Worm (Caenorhabditis elegans) whole organism, early embryonic: ENCODE data around the gene tat-6.

Experiments used
- B0310.2 ChIP-seq: sonication (generic microtip); optimal IDR thresholded peaks from 2 replicates; lab custom pipeline; 2016; ENCODE audit warnings: mild to moderate bottlenecking, missing genetic modification characterization, missing compliant biosample characterization
- F13C5.2 ChIP-seq: sonication (generic microtip); optimal IDR thresholded peaks from 2 replicates; lab custom pipeline; 2017; ENCODE audit warnings: mild to moderate bottlenecking, missing genetic modification characterization, inconsistent platforms, missing compliant biosample characterization
- aly-1 ChIP-seq: sonication (generic microtip); optimal IDR thresholded peaks from 2 replicates; lab custom pipeline; 2016; ENCODE audit warnings: missing genetic modification characterization, missing compliant biosample characterization
- ama-1 ChIP-seq: fragments of 150-350 bp; optimal IDR thresholded peaks from 2 replicates; lab custom pipeline; 2014
- ceh-13 ChIP-seq: fragments of 200-800 bp; sonication (Bioruptor generic); optimal IDR thresholded peaks from 2 replicates; lab custom pipeline; 2018; ENCODE audit warnings: mild to moderate bottlenecking, missing genetic modification characterization, missing compliant biosample characterization
- ceh-36 ChIP-seq: sonication (generic microtip); optimal IDR thresholded peaks from 2 replicates; lab custom pipeline; 2016; ENCODE audit warnings: missing genetic modification characterization, inconsistent platforms, missing compliant biosample characterization
- ets-7 ChIP-seq: sonication (generic microtip); optimal IDR thresholded peaks from 2 replicates; lab custom pipeline; 2016; ENCODE audit warnings: missing genotype, missing genetic modification characterization, missing compliant biosample characterization
- flt-1 ChIP-seq: fragments of 200-800 bp; sonication (Bioruptor generic); IDR thresholded peaks from 2 replicates; pipeline ENCODE4 v1.3.6; 2022; ENCODE audit warnings: missing genetic modification characterization, missing compliant biosample characterization
- hmbx-1 ChIP-seq: sonication (generic microtip); optimal IDR thresholded peaks from 2 replicates; lab custom pipeline; 2016; ENCODE audit warnings: mild to moderate bottlenecking, missing genetic modification characterization, missing compliant biosample characterization
- hmg-4 ChIP-seq: fragments of 200-800 bp; sonication (Bioruptor generic); optimal IDR thresholded peaks from 2 replicates; lab custom pipeline; 2018; ENCODE audit warnings: mild to moderate bottlenecking, missing genetic modification characterization, missing compliant biosample characterization
- hnd-1 ChIP-seq: sonication (generic microtip); optimal IDR thresholded peaks from 2 replicates; lab custom pipeline; 2016; ENCODE audit warnings: missing genetic modification characterization, missing compliant biosample characterization
- pes-1 ChIP-seq: fragments of 200-800 bp; sonication (Bioruptor generic); IDR thresholded peaks from 2 replicates; pipeline ENCODE4 v1.3.6; 2022; ENCODE audit warnings: missing genetic modification reagents, missing genetic modification characterization, missing compliant biosample characterization
- scrt-1 ChIP-seq: fragments of 200-800 bp; sonication (Bioruptor generic); IDR thresholded peaks from 2 replicates; pipeline ENCODE4 v1.3.6; 2022; ENCODE audit warnings: missing genetic modification characterization, missing compliant biosample characterization
- sea-1 ChIP-seq: fragments of 200-800 bp; sonication (Bioruptor generic); conservative IDR thresholded peaks from 2 replicates; pipeline ENCODE4 v1.3.6; 2022; ENCODE audit warnings: missing genetic modification characterization, missing compliant biosample characterization
- tbx-11 ChIP-seq: fragments of 200-800 bp; sonication (Bioruptor generic); IDR thresholded peaks from 2 replicates; pipeline ENCODE4 v1.3.6; 2022; ENCODE audit warnings: missing genetic modification characterization, missing compliant biosample characterization
- tbx-37 ChIP-seq: fragments of 200-800 bp; sonication (Bioruptor generic); conservative IDR thresholded peaks from 2 replicates; pipeline ENCODE4 v1.3.6; 2022; ENCODE audit warnings: missing genetic modification reagents, missing genetic modification characterization, missing compliant biosample characterization
- tra-4 ChIP-seq: sonication (generic microtip); optimal IDR thresholded peaks from 2 replicates; lab custom pipeline; 2017; ENCODE audit warnings: missing genetic modification characterization, missing compliant biosample characterization

tat-6 gene

ce11 chrV:3149910-3150428 lies 21.1 kb downstream of the tat-6 start:
- TF ChIP-seq tbx-37: no peak
- TF ChIP-seq flt-1 (GFP tag; lab: Robert Waterston, UW): no peak
- TF ChIP-seq B0310.2 (tag; lab: Kevin White, UChicago): no peak
- no peak for TF ChIP-seq ceh-13
- TF ChIP-seq tbx-11 (GFP tag; lab: Robert Waterston, UW): no peak
- no peak for TF ChIP-seq F13C5.2 (tag; lab: Kevin White, UChicago)
- TF ChIP-seq aly-1: no peak
- no peak for TF ChIP-seq ets-7 (tag; lab: Kevin White, UChicago)
- no peak for TF ChIP-seq hnd-1
- TF ChIP-seq ceh-36: no peak
- TF ChIP-seq sea-1 (GFP tag; lab: Robert Waterston, UW): no peak
- no peak for TF ChIP-seq scrt-1 (GFP tag; lab: Robert Waterston, UW)
- no peak for TF ChIP-seq tra-4 (tag; lab: Kevin White, UChicago)
- no peak for TF ChIP-seq ama-1
- no peak for TF ChIP-seq hmbx-1 (tag; lab: Kevin White, UChicago)
- TF ChIP-seq hmg-4 (GFP tag; lab: Kevin White, UChicago): no peak
- no peak for TF ChIP-seq pes-1 (GFP tag; lab: Robert Waterston, UW)

DNA sequence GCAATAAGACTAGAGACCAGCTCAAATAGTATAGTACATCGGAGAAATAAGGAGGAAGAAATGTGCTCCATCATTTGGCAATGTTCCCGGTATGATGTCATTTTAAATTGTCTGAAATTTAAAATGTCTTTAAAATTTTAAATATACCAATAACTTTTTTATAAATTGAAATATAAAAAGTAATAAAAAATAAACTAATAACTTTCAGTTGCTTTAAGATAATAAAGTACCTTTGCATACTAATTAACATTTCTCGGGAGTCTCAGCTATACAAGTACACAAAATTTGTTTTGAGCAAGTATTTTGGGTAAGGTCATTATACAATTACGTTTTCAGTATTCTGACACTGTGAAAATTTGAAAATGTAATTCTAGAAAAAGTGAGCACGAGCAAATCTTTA lies 23.0 kb downstream of the tat-6 start, which contains the start of gene srab-6:
TSS of gene srab-6 (minus strand) at position 101 of the 400 bp plus-strand sequence.
- TF ChIP-seq pes-1 (GFP tag; lab: Robert Waterston, UW) (no peak), ets-7 (tag; lab: Kevin White, UChicago) (no peak), tbx-11 (GFP tag; lab: Robert Waterston, UW) (no peak), ceh-13 (no peak), flt-1 (GFP tag; lab: Robert Waterston, UW) (no peak), ceh-36 (no peak), scrt-1 (GFP tag; lab: Robert Waterston, UW) (no peak), sea-1 (GFP tag; lab: Robert Waterston, UW) (no peak), F13C5.2 (tag; lab: Kevin White, UChicago) (no peak), tbx-37 (no peak), aly-1 (no peak), hnd-1 (no peak)

- TF ChIP-seq scrt-1 (GFP tag; lab: Robert Waterston, UW): no peak
- TF ChIP-seq B0310.2 (tag; lab: Kevin White, UChicago): no peak
- no peak for TF ChIP-seq hmbx-1 (tag; lab: Kevin White, UChicago)
- no peak for TF ChIP-seq aly-1
- no peak for TF ChIP-seq hmg-4 (GFP tag; lab: Kevin White, UChicago)
- TF ChIP-seq ama-1: no peak
- TF ChIP-seq hnd-1: no peak
- TF ChIP-seq tra-4 (tag; lab: Kevin White, UChicago): no peak
- TF ChIP-seq ceh-36: no peak
- no peak for TF ChIP-seq sea-1 (GFP tag; lab: Robert Waterston, UW)
- TF ChIP-seq ceh-13: no peak
- no peak for TF ChIP-seq ets-7 (tag; lab: Kevin White, UChicago)
- no peak for TF ChIP-seq tbx-37
- TF ChIP-seq tbx-11 (GFP tag; lab: Robert Waterston, UW): no peak
Observed at ce11 chrV:3155072-3155471, 26.2 kb downstream of the tat-6 start, which contains the start of gene srab-7. srab-7 (minus strand) TSS chrV:3155172.

ce11 chrV:3156786-3157185 lies 27.9 kb downstream of the tat-6 start, which contains the start of gene exh-1:
exh-1 (plus strand) TSS chrV:3157086.
- no peak for TF ChIP-seq ceh-36
- TF ChIP-seq scrt-1 (GFP tag; lab: Robert Waterston, UW): no peak
- no peak for TF ChIP-seq aly-1
- TF ChIP-seq flt-1 (GFP tag; lab: Robert Waterston, UW): no peak
- TF ChIP-seq ama-1: no peak
- no peak for TF ChIP-seq hnd-1
- TF ChIP-seq F13C5.2 (tag; lab: Kevin White, UChicago): no peak
- no peak for TF ChIP-seq tbx-11 (GFP tag; lab: Robert Waterston, UW)
- no peak for TF ChIP-seq tbx-37
- no peak for TF ChIP-seq hmg-4 (GFP tag; lab: Kevin White, UChicago)
- TF ChIP-seq ceh-13: no peak
- no peak for TF ChIP-seq tra-4 (tag; lab: Kevin White, UChicago)
- no peak for TF ChIP-seq pes-1 (GFP tag; lab: Robert Waterston, UW)
- TF ChIP-seq hmbx-1 (tag; lab: Kevin White, UChicago): no peak
- no peak for TF ChIP-seq ets-7 (tag; lab: Kevin White, UChicago)
- no peak for TF ChIP-seq B0310.2 (tag; lab: Kevin White, UChicago)
- TF ChIP-seq sea-1 (GFP tag; lab: Robert Waterston, UW): no peak

ce11 chrV:3158379-3158778 lies 29.5 kb downstream of the tat-6 start:
- TF ChIP-seq B0310.2 (tag; lab: Kevin White, UChicago): no peak
- TF ChIP-seq hnd-1: no peak
- TF ChIP-seq tra-4 (tag; lab: Kevin White, UChicago): no peak
- no peak for TF ChIP-seq F13C5.2 (tag; lab: Kevin White, UChicago)
- no peak for TF ChIP-seq sea-1 (GFP tag; lab: Robert Waterston, UW)
- TF ChIP-seq flt-1 (GFP tag; lab: Robert Waterston, UW): no peak
- no peak for TF ChIP-seq scrt-1 (GFP tag; lab: Robert Waterston, UW)
- TF ChIP-seq hmg-4 (GFP tag; lab: Kevin White, UChicago): no peak
- TF ChIP-seq pes-1 (GFP tag; lab: Robert Waterston, UW): no peak
- no peak for TF ChIP-seq tbx-11 (GFP tag; lab: Robert Waterston, UW)
- no peak for TF ChIP-seq tbx-37

DNA sequence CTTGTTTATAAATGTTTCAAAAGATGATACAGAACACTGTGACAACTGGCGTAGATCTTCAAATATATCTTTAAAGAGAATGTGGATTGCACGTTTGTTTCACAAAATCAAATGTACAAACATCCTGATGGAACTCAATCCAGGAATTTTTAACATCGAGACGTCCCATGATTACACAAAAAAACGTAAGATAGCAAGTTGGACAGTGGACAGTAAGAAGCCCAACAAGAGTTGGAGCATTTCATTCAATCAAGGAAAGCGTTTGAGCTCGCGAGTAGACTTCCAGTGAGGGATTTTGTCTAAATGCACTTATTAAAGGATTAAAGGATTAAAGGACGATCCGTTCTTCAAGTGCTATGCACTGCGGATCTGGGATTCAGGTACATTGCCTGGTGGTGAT lies 30.3 kb downstream of the tat-6 start, which contains the start of gene C36C5.12:
TSS of gene C36C5.12 (minus strand) at position 101 of the 400 bp plus-strand sequence.
- TF ChIP-seq flt-1 (GFP tag; lab: Robert Waterston, UW) (no peak), tbx-11 (GFP tag; lab: Robert Waterston, UW) (no peak), ceh-36 (no peak), tra-4 (tag; lab: Kevin White, UChicago) (no peak), B0310.2 (tag; lab: Kevin White, UChicago) (no peak), ama-1 (no peak), ets-7 (tag; lab: Kevin White, UChicago) (no peak), scrt-1 (GFP tag; lab: Robert Waterston, UW) (no peak), pes-1 (GFP tag; lab: Robert Waterston, UW) (no peak), aly-1 (no peak), F13C5.2 (tag; lab: Kevin White, UChicago) (no peak), sea-1 (GFP tag; lab: Robert Waterston, UW) (no peak), hmbx-1 (tag; lab: Kevin White, UChicago) (no peak), tbx-37 (no peak), hnd-1 (no peak)

DNA sequence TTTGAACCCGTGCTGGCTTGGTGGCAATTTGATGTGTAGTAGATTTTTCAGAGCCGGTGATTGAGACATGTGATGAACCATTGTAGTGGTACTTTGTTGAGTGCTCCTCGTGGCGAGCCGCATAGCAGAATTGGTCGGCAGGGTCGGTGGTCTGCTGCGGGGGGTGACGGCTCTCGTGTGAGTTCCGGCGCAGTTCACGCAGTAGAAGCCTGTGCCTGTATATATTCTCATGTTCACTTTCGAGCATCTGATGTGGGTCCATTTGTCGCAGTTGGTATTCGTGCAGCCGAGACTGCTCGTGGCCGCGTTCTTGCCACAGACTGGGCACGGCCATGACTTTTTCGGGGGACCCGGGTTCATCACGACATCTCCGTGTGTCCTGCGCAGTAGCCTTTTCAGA lies 33.4 kb downstream of the tat-6 start:
- TF ChIP-seq aly-1: no peak
- TF ChIP-seq tra-4 (tag; lab: Kevin White, UChicago): no peak
- TF ChIP-seq sea-1 (GFP tag; lab: Robert Waterston, UW): no peak
- TF ChIP-seq hnd-1: no peak
- no peak for TF ChIP-seq tbx-37
- TF ChIP-seq ama-1: no peak
- TF ChIP-seq tbx-11 (GFP tag; lab: Robert Waterston, UW): no peak
- TF ChIP-seq ceh-13: no peak
